Fruit fly (Drosophila melanogaster) whole organism, embryonic: ENCODE data around the gene CG3337.

Experiments
- CG10274 ChIP-seq: fragments of 200-800 bp; sonication (Bioruptor generic); optimal IDR thresholded peaks from 3 replicates; lab custom pipeline; 2017; ENCODE audit warnings: missing biosample characterization, mild to moderate bottlenecking, missing genetic modification characterization
- CG10543 ChIP-seq: fragments of 200-800 bp; sonication (Bioruptor generic); optimal IDR thresholded peaks from 3 replicates; lab custom pipeline; 2017; ENCODE audit warnings: missing biosample characterization, mild to moderate bottlenecking, missing genetic modification characterization, moderate library complexity
- CG12219 ChIP-seq: fragments of 200-800 bp; sonication (Bioruptor generic); optimal IDR thresholded peaks from 3 replicates; lab custom pipeline; 2018; ENCODE audit warnings: missing biosample characterization, mild to moderate bottlenecking, missing genetic modification characterization
- CG14710 ChIP-seq: fragments of 200-800 bp; sonication (Bioruptor generic); optimal IDR thresholded peaks from 3 replicates; lab custom pipeline; 2019; ENCODE audit warnings: missing biosample characterization, mild to moderate bottlenecking, missing genetic modification characterization, moderate library complexity
- CG15269 ChIP-seq: fragments of 200-800 bp; sonication (Bioruptor generic); optimal IDR thresholded peaks from 2 replicates; lab custom pipeline; 2018; ENCODE audit warnings: missing biosample characterization, mild to moderate bottlenecking, missing genetic modification characterization, moderate library complexity
- CG1603 ChIP-seq: fragments of 200-800 bp; sonication (Bioruptor generic); optimal IDR thresholded peaks from 2 replicates; lab custom pipeline; 2019; ENCODE audit warnings: missing biosample characterization, mild to moderate bottlenecking, missing genetic modification characterization, moderate library complexity
- CG18476 ChIP-seq: fragments of 200-800 bp; sonication (Bioruptor generic); optimal IDR thresholded peaks from 2 replicates; lab custom pipeline; 2016; ENCODE audit warnings: missing biosample characterization, mild to moderate bottlenecking, missing genetic modification characterization
- CG3163 ChIP-seq: fragments of 200-800 bp; sonication (Bioruptor generic); optimal IDR thresholded peaks from 3 replicates; lab custom pipeline; 2016; ENCODE audit warnings: missing biosample characterization, missing genetic modification characterization
- CG34376 ChIP-seq: fragments of 200-800 bp; sonication (Bioruptor generic); optimal IDR thresholded peaks from 2 replicates; lab custom pipeline; 2018; ENCODE audit warnings: missing biosample characterization, mild to moderate bottlenecking, missing genetic modification characterization
- CG6689 ChIP-seq: fragments of 200-800 bp; sonication (Bioruptor generic); IDR thresholded peaks from 2 replicates; pipeline ENCODE4 v1.3.6; 2022; ENCODE audit warnings: missing biosample characterization, missing genetic modification characterization
- CG7839 ChIP-seq: fragments of 200-800 bp; sonication (Bioruptor generic); optimal IDR thresholded peaks from 3 replicates; lab custom pipeline; 2018; ENCODE audit warnings: missing biosample characterization, mild to moderate bottlenecking, missing genetic modification characterization, moderate library complexity
- CG8281 ChIP-seq: fragments of 200-800 bp; sonication (Bioruptor generic); optimal IDR thresholded peaks from 2 replicates; lab custom pipeline; 2018; ENCODE audit warnings: missing biosample characterization, mild to moderate bottlenecking, missing genetic modification characterization, moderate library complexity
- CHES-1-like ChIP-seq: fragments of 200-800 bp; sonication (Bioruptor generic); optimal IDR thresholded peaks from 2 replicates; lab custom pipeline; 2016; ENCODE audit warnings: missing biosample characterization, missing genetic modification characterization
- D19B ChIP-seq: fragments of 200-800 bp; sonication (Bioruptor generic); optimal IDR thresholded peaks from 2 replicates; lab custom pipeline; 2017; ENCODE audit warnings: missing biosample characterization, mild to moderate bottlenecking, missing genetic modification characterization
- Dbx ChIP-seq: fragments of 200-800 bp; sonication (Bioruptor generic); IDR thresholded peaks from 3 replicates; pipeline ENCODE4 v1.3.6; 2022; ENCODE audit warnings: missing biosample characterization, missing genetic modification characterization
- Drgx ChIP-seq: fragments of 200-800 bp; sonication (Bioruptor generic); IDR thresholded peaks from 2 replicates; pipeline ENCODE4 v1.3.6; 2022; ENCODE audit warnings: missing biosample characterization, missing genetic modification characterization
- E2f1 ChIP-seq: fragments of 200-800 bp; sonication (Bioruptor generic); IDR thresholded peaks from 2 replicates; pipeline ENCODE4 v1.3.6; 2022; ENCODE audit warnings: missing biosample characterization, missing genetic modification characterization
- Elba2 ChIP-seq: fragments of 200-800 bp; sonication (Bioruptor generic); optimal IDR thresholded peaks from 3 replicates; lab custom pipeline; 2016; ENCODE audit warnings: missing biosample characterization, missing genetic modification characterization
- Fer1 ChIP-seq: fragments of 200-800 bp; sonication (Bioruptor generic); optimal IDR thresholded peaks from 2 replicates; lab custom pipeline; 2017; ENCODE audit warnings: missing biosample characterization, mild to moderate bottlenecking, missing genetic modification characterization
- HHEX ChIP-seq: fragments of 200-800 bp; sonication (Bioruptor generic); optimal IDR thresholded peaks from 3 replicates; lab custom pipeline; 2017; ENCODE audit warnings: missing biosample characterization, mild to moderate bottlenecking, missing genetic modification characterization, missing genetic modification reagents
- Jarid2 ChIP-seq: fragments of 200-800 bp; sonication (Bioruptor generic); optimal IDR thresholded peaks from 3 replicates; lab custom pipeline; 2017; ENCODE audit warnings: mild to moderate bottlenecking, missing biosample characterization, missing genetic modification reagents, missing genetic modification characterization
- Med ChIP-seq: fragments of 200-800 bp; sonication (Bioruptor generic); peaks from one replicate; lab custom pipeline; 2016; ENCODE audit warnings: missing biosample characterization, missing genetic modification characterization, mild to moderate bottlenecking, inconsistent platforms, moderate library complexity
- NfI ChIP-seq: fragments of 200-800 bp; sonication (Bioruptor generic); optimal IDR thresholded peaks from 3 replicates; lab custom pipeline; 2018; ENCODE audit warnings: missing biosample characterization, mild to moderate bottlenecking, missing genetic modification characterization, moderate library complexity
- Stat92E ChIP-seq, 3 experiments: fragments of >200 bp in 2 of 3; fragments of 200-800 bp in 1 of 3; sonication (Bioruptor generic) in 1 of 3; optimal IDR thresholded peaks; 2 replicates each; lab custom pipeline; 2017 to 2019; ENCODE audit warnings: missing biosample characterization in 3 of 3, missing genetic modification characterization in 3 of 3, mild to moderate bottlenecking in 1 of 3, moderate library complexity in 1 of 3
- ab ChIP-seq: fragments of 200-800 bp; sonication (Bioruptor generic); optimal IDR thresholded peaks from 2 replicates; lab custom pipeline; 2016; ENCODE audit warnings: missing biosample characterization, missing genetic modification characterization
- crp ChIP-seq, 2 experiments: fragments of 200-800 bp; sonication (Bioruptor generic); optimal IDR thresholded peaks; 2 replicates in 1 of 2; 3 replicates in 1 of 2; lab custom pipeline; 2017; ENCODE audit warnings: missing biosample characterization in 2 of 2, missing genetic modification characterization in 2 of 2, mild to moderate bottlenecking in 1 of 2, moderate library complexity in 1 of 2
- dan ChIP-seq: fragments of 200-800 bp; sonication (Bioruptor generic); IDR thresholded peaks from 2 replicates; pipeline ENCODE4 v1.3.6; 2022; ENCODE audit warnings: missing biosample characterization, missing genetic modification characterization
- eve ChIP-seq, 2 experiments: fragments of >200 bp; optimal IDR thresholded peaks; 2 replicates each; lab custom pipeline; 2017; ENCODE audit warnings: missing biosample characterization in 2 of 2, missing genetic modification characterization in 2 of 2
- fd3F ChIP-seq: fragments of 200-800 bp; sonication (Bioruptor generic); optimal IDR thresholded peaks from 2 replicates; lab custom pipeline; 2018; ENCODE audit warnings: missing biosample characterization, mild to moderate bottlenecking, missing genetic modification characterization, moderate library complexity
- fru ChIP-seq: fragments of >200 bp; optimal IDR thresholded peaks from 2 replicates; lab custom pipeline; 2017
- gsb ChIP-seq: fragments of 200-800 bp; sonication (Bioruptor generic); IDR thresholded peaks from 2 replicates; pipeline ENCODE4 v1.3.6; 2022; ENCODE audit warnings: missing biosample characterization, missing genetic modification characterization
- kah ChIP-seq: fragments of 200-800 bp; sonication (Bioruptor generic); optimal IDR thresholded peaks from 2 replicates; lab custom pipeline; 2018; ENCODE audit warnings: missing biosample characterization, mild to moderate bottlenecking, missing genetic modification characterization
- kni ChIP-seq: fragments of 200-800 bp; sonication (Bioruptor generic); optimal IDR thresholded peaks from 3 replicates; lab custom pipeline; 2017; ENCODE audit warnings: mild to moderate bottlenecking, missing biosample characterization, missing genetic modification reagents, missing genetic modification characterization
- lola ChIP-seq, 3 experiments: fragments of >200 bp in 2 of 3; fragments of 200-800 bp in 1 of 3; sonication (Bioruptor generic) in 1 of 3; optimal IDR thresholded peaks; 2 replicates each; lab custom pipeline; 2017 to 2019; ENCODE audit warnings: missing biosample characterization in 3 of 3, missing genetic modification characterization in 3 of 3, mild to moderate bottlenecking in 1 of 3, moderate library complexity in 1 of 3
- nerfin-2 ChIP-seq: fragments of 200-800 bp; sonication (Bioruptor generic); IDR thresholded peaks from 2 replicates; pipeline ENCODE4 v1.3.6; 2022; ENCODE audit warnings: missing biosample characterization, missing genetic modification characterization; ENCODE audit not compliant: partially characterized antibody
- nom ChIP-seq: fragments of 200-800 bp; sonication (Bioruptor generic); optimal IDR thresholded peaks from 2 replicates; lab custom pipeline; 2017; ENCODE audit warnings: missing biosample characterization, missing genetic modification characterization, mild to moderate bottlenecking, moderate library complexity, missing genetic modification reagents
- pb ChIP-seq: fragments of 200-800 bp; sonication (Bioruptor generic); optimal IDR thresholded peaks from 3 replicates; lab custom pipeline; 2016; ENCODE audit warnings: missing biosample characterization, missing genetic modification characterization
- sc ChIP-seq, 3 experiments: fragments of >200 bp in 2 of 3; fragments of 200-800 bp in 1 of 3; sonication (Bioruptor generic) in 1 of 3; optimal IDR thresholded peaks; 2 replicates in 2 of 3; 3 replicates in 1 of 3; lab custom pipeline; 2017; ENCODE audit warnings: mild to moderate bottlenecking in 1 of 3, missing biosample characterization in 1 of 3, missing genetic modification characterization in 1 of 3, missing genetic modification reagents in 1 of 3
- scrt ChIP-seq: fragments of 200-800 bp; sonication (Bioruptor generic); optimal IDR thresholded peaks from 2 replicates; lab custom pipeline; 2018; ENCODE audit warnings: missing biosample characterization, mild to moderate bottlenecking, missing genetic modification characterization, moderate library complexity
- sim ChIP-seq: fragments of 200-800 bp; sonication (Bioruptor generic); IDR thresholded peaks from 2 replicates; pipeline ENCODE4 v1.3.6; 2022; ENCODE audit warnings: missing biosample characterization, missing genetic modification characterization
- sna ChIP-seq: fragments of 200-800 bp; sonication (Bioruptor generic); IDR thresholded peaks from 2 replicates; pipeline ENCODE4 v1.3.6; 2022; ENCODE audit warnings: missing biosample characterization, missing genetic modification characterization; ENCODE audit not compliant: partially characterized antibody
- stwl ChIP-seq: fragments of 200-800 bp; sonication (Bioruptor generic); optimal IDR thresholded peaks from 3 replicates; lab custom pipeline; 2018; ENCODE audit warnings: missing biosample characterization, mild to moderate bottlenecking, missing genetic modification characterization, moderate library complexity
- tio ChIP-seq: fragments of 200-800 bp; sonication (Bioruptor generic); optimal IDR thresholded peaks from 2 replicates; lab custom pipeline; 2017; ENCODE audit warnings: missing biosample characterization, missing genetic modification characterization, inconsistent platforms
- twi ChIP-seq: fragments of 200-800 bp; optimal IDR thresholded peaks from 2 replicates; lab custom pipeline; 2019; ENCODE audit warnings: missing biosample characterization, mild to moderate bottlenecking, missing genetic modification characterization, moderate library complexity
- unc-4 ChIP-seq: fragments of 200-800 bp; sonication (Bioruptor generic); IDR thresholded peaks from 2 replicates; pipeline ENCODE4 v1.3.6; 2022; ENCODE audit warnings: missing biosample characterization, missing genetic modification characterization; ENCODE audit not compliant: partially characterized antibody
- vfl ChIP-seq: fragments of 200-800 bp; sonication (Bioruptor generic); optimal IDR thresholded peaks from 2 replicates; lab custom pipeline; 2016; ENCODE audit warnings: missing biosample characterization, missing genetic modification characterization
- zf30C ChIP-seq: fragments of 200-800 bp; sonication (Bioruptor generic); optimal IDR thresholded peaks from 3 replicates; lab custom pipeline; 2018; ENCODE audit warnings: missing biosample characterization, mild to moderate bottlenecking, missing genetic modification characterization

The CG3337 gene

dm6 chr3R:21188540-21189276 lies 34.7 kb downstream of the CG3337 start (continued):
- TF ChIP-seq tio (GFP tag; lab: Kevin White, UChicago) (no peak), CG10274 (no peak), Stat92E (GFP tag; optimal IDR thresholded peaks at IDR 0.05; lab: Kevin White, UChicago) (peak in 1 of 3 experiments; percentile 76), CG1603 (tag; lab: Kevin White, UChicago) (peak; percentile 35), CG34376 (GFP tag; lab: Kevin White, UChicago) (peak; percentile 88), zf30C (GFP tag; lab: Kevin White, UChicago) (peak; percentile 27), kni (peak; percentile 92), unc-4 (GFP tag; lab: Robert Waterston, UW) (peak; percentile 42; the same call in 1 of the 2 replicates), HHEX (peak; percentile 28), stwl (tag; lab: Kevin White, UChicago) (peak; percentile 9), kah (GFP tag; lab: Kevin White, UChicago) (peak; percentile 61), twi (tag; lab: Kevin White, UChicago) (peak; percentile 43), D19B (GFP tag; lab: Kevin White, UChicago) (no peak), pb (GFP tag; lab: Kevin White, UChicago) (peak; percentile 52), Fer1 (GFP tag; lab: Kevin White, UChicago) (peak; percentile 78), nerfin-2 (GFP tag; lab: Robert Waterston, UW) (peak; percentile 18; the same call in 1 of the 2 replicates), dan (GFP tag; lab: Robert Waterston, UW) (no peak), lola (GFP tag; optimal IDR thresholded peaks at IDR 0.05; lab: Kevin White, UChicago) (no peak), CG10543 (GFP tag; lab: Kevin White, UChicago) (peak; percentile 95), Dbx (GFP tag; lab: Robert Waterston, UW) (peak; percentile 63; the same call in 2 of the 3 replicates), CG7839 (tag; lab: Kevin White, UChicago) (peak; percentile 12), Jarid2 (GFP tag; lab: Kevin White, UChicago) (peak; percentile 98), CG3163 (GFP tag; lab: Kevin White, UChicago) (peak; percentile 41), sc (optimal IDR thresholded peaks at IDR 0.05; lab: Kevin White, UChicago) (no peak), sc (GFP tag; optimal IDR thresholded peaks at IDR 0.05; lab: Kevin White, UChicago) (no peak), gsb (GFP tag; lab: Robert Waterston, UW) (0 out of 2 replicates have a peak, but pooled peaks have one; percentile 32), CG6689 (GFP tag; lab: Robert Waterston, UW) (peak; percentile 76), crp (GFP tag; optimal IDR thresholded peaks at IDR 0.05; lab: Kevin White, UChicago) (no peak), ab (peak; percentile 29), NfI (GFP tag; lab: Kevin White, UChicago) (peak; percentile 29), scrt (peak; percentile 46), CG15269 (tag; lab: Kevin White, UChicago) (peak; percentile 11), fru (lab: Kevin White, UChicago) (no peak), CHES-1-like (GFP tag; lab: Kevin White, UChicago) (peak; percentile 29), sna (GFP tag; lab: Robert Waterston, UW) (0 out of 2 replicates have a peak, but pooled peaks have one; percentile 48), CG18476 (no peak), nom (GFP tag; lab: Kevin White, UChicago) (peak; percentile 82), fd3F (GFP tag; lab: Kevin White, UChicago) (no peak), sim (0 out of 2 replicates have a peak, but pooled peaks have one; percentile 39), CG14710 (peak; percentile 11), E2f1 (GFP tag; lab: Robert Waterston, UW) (no peak), eve (GFP tag; optimal IDR thresholded peaks at IDR 0.05; lab: Kevin White, UChicago) (no peak), Elba2 (GFP tag; lab: Kevin White, UChicago) (peak; percentile 19), CG12219 (peak; percentile 39), vfl (GFP tag; lab: Kevin White, UChicago) (peak; percentile 8), Drgx (GFP tag; lab: Robert Waterston, UW) (peak; percentile 32; the same call in 1 of the 2 replicates), CG8281 (tag; lab: Kevin White, UChicago) (no peak), Med (GFP tag; lab: Kevin White, UChicago) (peak; percentile 93)
